Worm (Caenorhabditis elegans): Measurements from ENCODE around the gene cdd-2.

The cdd-2 gene

DNA sequence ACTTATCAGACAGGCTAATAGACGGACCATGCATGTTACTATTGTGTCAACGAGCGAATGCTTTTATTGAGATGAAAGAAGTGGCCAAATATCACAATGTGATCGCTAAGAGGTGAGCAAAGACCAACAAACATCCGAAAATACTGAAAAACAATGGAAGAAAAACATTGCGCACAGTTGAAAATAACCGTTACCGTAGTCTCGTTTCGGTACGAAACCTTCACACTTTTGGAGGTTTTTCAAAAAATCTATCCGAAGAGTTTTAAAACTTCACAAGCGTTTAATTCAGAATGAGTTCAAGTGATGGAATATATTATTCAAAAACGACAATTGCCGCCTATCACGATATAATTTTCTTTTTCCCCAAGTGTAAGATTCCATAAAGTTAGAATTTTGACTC, 38.8 kb downstream of the cdd-2 start:
- TF ChIP-seq nhr-11 (tag; optimal IDR thresholded peaks at IDR 0.05): no peak
- TF ChIP-seq ceh-45 (GFP tag; IDR thresholded peaks at IDR 0.05): no peak
- TF ChIP-seq ref-2 (tag; optimal IDR thresholded peaks at IDR 0.05): no peak
- TF ChIP-seq fkh-10 (GFP tag; optimal IDR thresholded peaks at IDR 0.05): no peak
- TF ChIP-seq pha-2 (tag; optimal IDR thresholded peaks at IDR 0.05): no peak
- no peak for TF ChIP-seq hlh-8 (tag; optimal IDR thresholded peaks at IDR 0.05)
- TF ChIP-seq T23F11.4 (GFP tag; optimal IDR thresholded peaks at IDR 0.05): no peak
- TF ChIP-seq ceh-22 (tag; optimal IDR thresholded peaks at IDR 0.05): no peak
- no peak for TF ChIP-seq che-1 (tag; optimal IDR thresholded peaks at IDR 0.05)
- no peak for TF ChIP-seq npax-4 (tag; optimal IDR thresholded peaks at IDR 0.05)

DNA sequence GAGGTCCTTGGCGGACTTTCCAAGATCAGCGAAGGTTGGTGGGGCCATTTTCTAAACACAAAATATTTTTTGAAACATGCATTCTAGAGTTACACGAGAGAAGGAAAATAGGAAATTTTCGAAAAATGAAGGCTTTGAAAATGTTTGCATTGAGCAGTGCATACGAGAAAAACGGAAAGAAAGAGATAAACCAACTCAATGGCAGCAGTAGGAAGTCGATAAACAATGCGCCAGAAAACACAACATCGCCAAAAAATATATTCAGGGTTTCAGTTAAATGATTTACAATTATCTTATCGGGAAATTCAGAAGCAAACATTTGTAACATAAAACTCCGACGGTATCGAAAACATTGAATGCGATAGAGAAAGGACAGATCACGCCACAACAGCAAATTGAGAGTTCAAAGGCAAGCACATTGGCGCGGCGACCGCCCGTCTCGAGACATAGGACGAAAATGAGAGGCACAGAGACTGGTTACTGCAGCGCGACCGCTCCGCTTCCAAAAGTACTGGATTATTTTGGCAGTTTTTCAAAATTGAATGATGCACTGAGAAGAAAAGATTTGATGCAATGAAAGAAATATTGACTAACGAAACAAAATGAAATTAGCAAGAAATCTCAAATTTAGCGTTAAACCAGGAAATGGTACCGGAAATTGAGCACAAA, 39.7 kb downstream of the cdd-2 start, which contains the start of the genes vdac-1 and R05G6.5:
vdac-1 (minus strand) TSS at position 51 of the 669 bp plus-strand sequence.
R05G6.5 (plus strand) TSS at position 527 of the 669 bp plus-strand sequence.
- TF ChIP-seq ceh-6 (GFP tag; optimal IDR thresholded peaks at IDR 0.05) (no peak), ceh-22 (tag; optimal IDR thresholded peaks at IDR 0.05) (no peak), elt-4 (tag; optimal IDR thresholded peaks at IDR 0.05) (no peak), npax-4 (tag; optimal IDR thresholded peaks at IDR 0.05) (no peak), T23F11.4 (GFP tag; optimal IDR thresholded peaks at IDR 0.05) (no peak), ceh-24 (tag; optimal IDR thresholded peaks at IDR 0.05) (no peak), ceh-14 (tag; optimal IDR thresholded peaks at IDR 0.05) (no peak), ahr-1 (tag; optimal IDR thresholded peaks at IDR 0.05) (no peak), ceh-48 (tag; optimal IDR thresholded peaks at IDR 0.05) (no peak), madf-2 (tag; optimal IDR thresholded peaks at IDR 0.05) (no peak), ceh-30 (tag; optimal IDR thresholded peaks at IDR 0.05) (no peak), pqm-1 (tag; optimal IDR thresholded peaks at IDR 0.05) (no peak), ref-2 (tag; optimal IDR thresholded peaks at IDR 0.05) (no peak), nhr-232 (tag; optimal IDR thresholded peaks at IDR 0.05) (no peak), nfya-1 (tag; optimal IDR thresholded peaks at IDR 0.05) (peak; percentile 32), hlh-6 (tag; optimal IDR thresholded peaks at IDR 0.05) (no peak), elt-2 (tag; optimal IDR thresholded peaks at IDR 0.05) (no peak), fkh-6 (tag; optimal IDR thresholded peaks at IDR 0.05) (no peak), ztf-16 (tag; optimal IDR thresholded peaks at IDR 0.05) (no peak), ceh-34 (tag; optimal IDR thresholded peaks at IDR 0.05) (no peak), dmd-4 (tag; optimal IDR thresholded peaks at IDR 0.05; ENCODE audit: borderline replicate concordance) (no peak), dve-1 (tag; optimal IDR thresholded peaks at IDR 0.05) (peak; percentile 45), K09A11.1 (tag; optimal IDR thresholded peaks at IDR 0.05; ENCODE audit: insufficient read depth) (no peak), unc-42 (tag; optimal IDR thresholded peaks at IDR 0.05) (peak; percentile 47), tbx-2 (tag; optimal IDR thresholded peaks at IDR 0.05) (no peak), lin-11 (tag; optimal IDR thresholded peaks at IDR 0.05) (no peak), gmeb-2 (tag; optimal IDR thresholded peaks at IDR 0.05) (no peak), ceh-19 (GFP tag; optimal IDR thresholded peaks at IDR 0.05) (no peak), unc-3 (GFP tag; conservative IDR thresholded peaks at IDR 0.05) (no peak), unc-3 (tag; optimal IDR thresholded peaks at IDR 0.05) (no peak), C38D4.7 (GFP tag; optimal IDR thresholded peaks at IDR 0.05) (no peak), sox-4 (tag; optimal IDR thresholded peaks at IDR 0.05) (no peak), Y22D7AL.16 (tag; optimal IDR thresholded peaks at IDR 0.05) (no peak), ceh-18 (tag; optimal IDR thresholded peaks at IDR 0.05) (peak; percentile 31)

ce11 chrIV:7507305-7507704, 40.4 kb downstream of the cdd-2 start:
- TF ChIP-seq lin-11 (tag; optimal IDR thresholded peaks at IDR 0.05) (no peak), hlh-30 (tag; optimal IDR thresholded peaks at IDR 0.05; ENCODE audit: insufficient read depth) (peak; percentile 76)
